Worm (Caenorhabditis elegans): ENCODE data around the gene prx-13.

Gene prx-13

ce11 chrII:7253073-7253472, 1.3 kb upstream of the prx-13 start, which contains the start of gene lsm-4:
Gene lsm-4, minus strand, starts transcription at chrII:7253163.
- no peak for TF ChIP-seq tra-4 (tag; optimal IDR thresholded peaks at IDR 0.05)
- TF ChIP-seq sea-1 (GFP tag; conservative IDR thresholded peaks at IDR 0.05) = no peak
- no peak for TF ChIP-seq ets-7 (tag; optimal IDR thresholded peaks at IDR 0.05)
- no peak for TF ChIP-seq hnd-1 (tag; optimal IDR thresholded peaks at IDR 0.05)

ce11 chrII:7245576-7245975, 6.2 kb downstream of the prx-13 start, which contains the start of gene skpo-3:
Gene skpo-3, plus strand, starts transcription at chrII:7245876.
- TF ChIP-seq ceh-13 (GFP tag; optimal IDR thresholded peaks at IDR 0.05) (no peak), tbx-11 (GFP tag; IDR thresholded peaks at IDR 0.05) (no peak), ets-7 (tag; optimal IDR thresholded peaks at IDR 0.05) (no peak), tbx-37 (GFP tag; conservative IDR thresholded peaks at IDR 0.05) (no peak), hmbx-1 (tag; optimal IDR thresholded peaks at IDR 0.05) (no peak), B0310.2 (tag; optimal IDR thresholded peaks at IDR 0.05) (no peak), sea-1 (GFP tag; conservative IDR thresholded peaks at IDR 0.05) (no peak)

- TF ChIP-seq ama-1 (optimal IDR thresholded peaks at IDR 0.05) (no peak), tbx-37 (GFP tag; conservative IDR thresholded peaks at IDR 0.05) (no peak), B0310.2 (tag; optimal IDR thresholded peaks at IDR 0.05) (no peak), hmbx-1 (tag; optimal IDR thresholded peaks at IDR 0.05) (no peak), F13C5.2 (tag; optimal IDR thresholded peaks at IDR 0.05) (no peak), pes-1 (GFP tag; IDR thresholded peaks at IDR 0.05) (no peak)
Measured at ce11 chrII:7242754-7243153, 9.1 kb downstream of the prx-13 start.

ce11 chrII:7239705-7240104, 12.1 kb downstream of the prx-13 start:
- no peak for TF ChIP-seq B0310.2 (tag; optimal IDR thresholded peaks at IDR 0.05)
- TF ChIP-seq ceh-36 (tag; optimal IDR thresholded peaks at IDR 0.05) = no peak
- TF ChIP-seq flt-1 (GFP tag; IDR thresholded peaks at IDR 0.05) = no peak
- TF ChIP-seq tbx-37 (GFP tag; conservative IDR thresholded peaks at IDR 0.05) = no peak
- TF ChIP-seq sea-1 (GFP tag; conservative IDR thresholded peaks at IDR 0.05) = no peak
- TF ChIP-seq ama-1 (optimal IDR thresholded peaks at IDR 0.05) = no peak
- TF ChIP-seq ceh-13 (GFP tag; optimal IDR thresholded peaks at IDR 0.05) = no peak
- TF ChIP-seq tbx-11 (GFP tag; IDR thresholded peaks at IDR 0.05) = no peak
- TF ChIP-seq pes-1 (GFP tag; IDR thresholded peaks at IDR 0.05) = no peak
- TF ChIP-seq scrt-1 (GFP tag; IDR thresholded peaks at IDR 0.05) = no peak
- TF ChIP-seq aly-1 (tag; optimal IDR thresholded peaks at IDR 0.05) = no peak
- no peak for TF ChIP-seq hnd-1 (tag; optimal IDR thresholded peaks at IDR 0.05)
- TF ChIP-seq hmg-4 (GFP tag; optimal IDR thresholded peaks at IDR 0.05) = no peak
- no peak for TF ChIP-seq F13C5.2 (tag; optimal IDR thresholded peaks at IDR 0.05)
- TF ChIP-seq ets-7 (tag; optimal IDR thresholded peaks at IDR 0.05) = no peak
- no peak for TF ChIP-seq hmbx-1 (tag; optimal IDR thresholded peaks at IDR 0.05)
- TF ChIP-seq tra-4 (tag; optimal IDR thresholded peaks at IDR 0.05) = no peak

- TF ChIP-seq ets-7 (tag; optimal IDR thresholded peaks at IDR 0.05) (no peak), tbx-11 (GFP tag; IDR thresholded peaks at IDR 0.05) (no peak), F13C5.2 (tag; optimal IDR thresholded peaks at IDR 0.05) (no peak), ceh-13 (GFP tag; optimal IDR thresholded peaks at IDR 0.05) (no peak), aly-1 (tag; optimal IDR thresholded peaks at IDR 0.05) (no peak), pes-1 (GFP tag; IDR thresholded peaks at IDR 0.05) (no peak), hmbx-1 (tag; optimal IDR thresholded peaks at IDR 0.05) (no peak), scrt-1 (GFP tag; IDR thresholded peaks at IDR 0.05) (no peak), hmg-4 (GFP tag; optimal IDR thresholded peaks at IDR 0.05) (no peak), hnd-1 (tag; optimal IDR thresholded peaks at IDR 0.05) (no peak), ama-1 (optimal IDR thresholded peaks at IDR 0.05) (no peak), tra-4 (tag; optimal IDR thresholded peaks at IDR 0.05) (no peak), flt-1 (GFP tag; IDR thresholded peaks at IDR 0.05) (no peak), sea-1 (GFP tag; conservative IDR thresholded peaks at IDR 0.05) (no peak), ceh-36 (tag; optimal IDR thresholded peaks at IDR 0.05) (no peak), tbx-37 (GFP tag; conservative IDR thresholded peaks at IDR 0.05) (no peak), B0310.2 (tag; optimal IDR thresholded peaks at IDR 0.05) (no peak)
Measured at ce11 chrII:7238791-7239190, 13.0 kb downstream of the prx-13 start.

- TF ChIP-seq ets-7 (tag; optimal IDR thresholded peaks at IDR 0.05) (no peak), scrt-1 (GFP tag; IDR thresholded peaks at IDR 0.05) (no peak)
Measured at ce11 chrII:7238248-7238647, 13.6 kb downstream of the prx-13 start, which contains the start of gene aqp-1. Gene aqp-1, minus strand, starts transcription at chrII:7238349.

- TF ChIP-seq scrt-1 (GFP tag; IDR thresholded peaks at IDR 0.05) (no peak), pes-1 (GFP tag; IDR thresholded peaks at IDR 0.05) (no peak)
Measured at ce11 chrII:7236937-7237336, 14.9 kb downstream of the prx-13 start.

ce11 chrII:7233274-7233673, 18.5 kb downstream of the prx-13 start:
- TF ChIP-seq aly-1 (tag; optimal IDR thresholded peaks at IDR 0.05) = no peak

- no peak for TF ChIP-seq tra-4 (tag; optimal IDR thresholded peaks at IDR 0.05)
- no peak for TF ChIP-seq hnd-1 (tag; optimal IDR thresholded peaks at IDR 0.05)
- no peak for TF ChIP-seq aly-1 (tag; optimal IDR thresholded peaks at IDR 0.05)
Measured at ce11 chrII:7232517-7232916, 19.3 kb downstream of the prx-13 start, which contains the start of gene ctsa-3.1. Gene ctsa-3.1, plus strand, starts transcription at chrII:7232853.
